Fruit fly (Drosophila melanogaster) S2 (cell line): Measurements from ENCODE around the gene CG32259.

Experiments used
- CG8478 ChIP-seq: fragments of >200 bp; optimal IDR thresholded peaks from 2 replicates; lab custom pipeline; 2018
- CTCF ChIP-seq, 2 experiments: fragments of >200 bp; optimal IDR thresholded peaks; 2 replicates each; lab custom pipeline; 2018

dm6 chr3L:4073755-4074154 is 4.6 kb downstream of the CG32259 start, which contains the start of gene Faa:
- TF ChIP-seq CG8478 (lab: Kevin White, UChicago): no peak
- no peak for TF ChIP-seq CTCF (optimal IDR thresholded peaks at IDR 0.05; lab: Kevin White, UChicago)
